Fruit fly (Drosophila melanogaster): ENCODE results near the gene Dhps.

Gene Dhps

dm6 chr3L:8187397-8187811 lies 10.6 kb upstream of the Dhps start:
- TF ChIP-seq h (GFP tag; optimal IDR thresholded peaks at IDR 0.05) = no peak
- TF ChIP-seq Dfd (GFP tag; optimal IDR thresholded peaks at IDR 0.05) = no peak
- no peak for TF ChIP-seq CrebA (GFP tag; optimal IDR thresholded peaks at IDR 0.05; ENCODE audit: borderline replicate concordance)
- TF ChIP-seq CG32264 (GFP tag; optimal IDR thresholded peaks at IDR 0.05) = no peak
- TF ChIP-seq dsf (GFP tag; optimal IDR thresholded peaks at IDR 0.05; ENCODE audit: borderline replicate concordance) = no peak
- TF ChIP-seq Mio (GFP tag; optimal IDR thresholded peaks at IDR 0.05) = no peak
- TF ChIP-seq foxo (GFP tag; optimal IDR thresholded peaks at IDR 0.05) = no peak
- no peak for TF ChIP-seq tai (GFP tag; optimal IDR thresholded peaks at IDR 0.05)
- no peak for TF ChIP-seq HLH106 (tag; optimal IDR thresholded peaks at IDR 0.05)
- no peak for TF ChIP-seq sv (GFP tag; optimal IDR thresholded peaks at IDR 0.05)
- no peak for TF ChIP-seq lola (GFP tag; optimal IDR thresholded peaks at IDR 0.05)
- TF ChIP-seq jim (GFP tag; optimal IDR thresholded peaks at IDR 0.05) = no peak
- no peak for TF ChIP-seq Sp1 (GFP tag; optimal IDR thresholded peaks at IDR 0.05)
- TF ChIP-seq usp (GFP tag; optimal IDR thresholded peaks at IDR 0.05) = no peak
- no peak for TF ChIP-seq woc (GFP tag; optimal IDR thresholded peaks at IDR 0.05)
- TF ChIP-seq br (GFP tag; optimal IDR thresholded peaks at IDR 0.05) = no peak
- TF ChIP-seq sage (GFP tag; optimal IDR thresholded peaks at IDR 0.05) = no peak
- no peak for TF ChIP-seq N (GFP tag; optimal IDR thresholded peaks at IDR 0.05)
- TF ChIP-seq rgr (GFP tag; optimal IDR thresholded peaks at IDR 0.05) = no peak
- TF ChIP-seq Hr78 (GFP tag; optimal IDR thresholded peaks at IDR 0.05) = no peak

DNA sequence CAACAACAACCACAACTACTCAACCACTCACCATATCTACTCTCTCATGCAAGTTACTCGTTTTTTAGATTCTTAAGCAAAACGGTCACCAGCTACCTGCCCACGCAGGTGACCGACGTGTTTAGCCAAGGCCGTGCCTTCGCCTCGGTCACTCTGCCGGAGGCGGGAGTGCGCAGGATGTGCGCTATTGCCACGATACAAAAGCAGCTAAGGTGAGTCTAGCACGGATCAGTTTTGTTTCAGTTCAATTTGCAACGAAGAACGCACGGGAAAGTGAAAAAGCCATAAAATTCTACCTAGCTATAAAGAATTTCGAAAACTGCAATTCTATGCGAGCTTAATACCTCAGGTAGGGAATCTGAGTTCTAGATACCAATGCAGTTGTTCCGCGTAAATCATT lies 8.8 kb upstream of the Dhps start:
- TF ChIP-seq CrebA (GFP tag; optimal IDR thresholded peaks at IDR 0.05; ENCODE audit: borderline replicate concordance) = no peak
- no peak for TF ChIP-seq fru (GFP tag; optimal IDR thresholded peaks at IDR 0.05)
- TF ChIP-seq Dif (GFP tag; optimal IDR thresholded peaks at IDR 0.05; ENCODE audit: partially characterized antibody) = no peak
- TF ChIP-seq woc (GFP tag; optimal IDR thresholded peaks at IDR 0.05) = no peak
- no peak for TF ChIP-seq HLH106 (tag; optimal IDR thresholded peaks at IDR 0.05)
- TF ChIP-seq Dfd (GFP tag; optimal IDR thresholded peaks at IDR 0.05) = no peak
- no peak for TF ChIP-seq Vsx2 (GFP tag; optimal IDR thresholded peaks at IDR 0.05; ENCODE audit: partially characterized antibody)
- TF ChIP-seq CG32264 (GFP tag; optimal IDR thresholded peaks at IDR 0.05) = no peak
- TF ChIP-seq Mio (GFP tag; optimal IDR thresholded peaks at IDR 0.05) = no peak
- TF ChIP-seq Hnf4 (GFP tag; optimal IDR thresholded peaks at IDR 0.05) = no peak
- TF ChIP-seq Sp1 (GFP tag; optimal IDR thresholded peaks at IDR 0.05) = no peak

- no peak for TF ChIP-seq Dif (GFP tag; optimal IDR thresholded peaks at IDR 0.05; ENCODE audit: partially characterized antibody)
- TF ChIP-seq sv (GFP tag; optimal IDR thresholded peaks at IDR 0.05) = no peak
- no peak for TF ChIP-seq woc (GFP tag; optimal IDR thresholded peaks at IDR 0.05)
- peak; percentile 35 for TF ChIP-seq rgr (GFP tag; optimal IDR thresholded peaks at IDR 0.05)
- TF ChIP-seq Hr83 (GFP tag; optimal IDR thresholded peaks at IDR 0.05; ENCODE audit: poor library complexity, severe bottlenecking) = no peak
- no peak for TF ChIP-seq OdsH (GFP tag; optimal IDR thresholded peaks at IDR 0.05)
- no peak for TF ChIP-seq jim (GFP tag; optimal IDR thresholded peaks at IDR 0.05)
These were observed 6.9 kb upstream of the Dhps start, which contains the start of gene MED24 for dm6 chr3L:8191042-8191613. TSS of gene MED24 (plus strand) at chr3L:8191270.

- TF ChIP-seq Hr78 (GFP tag; optimal IDR thresholded peaks at IDR 0.05) (no peak), dsf (GFP tag; optimal IDR thresholded peaks at IDR 0.05; ENCODE audit: borderline replicate concordance) (no peak)
These were observed 5.0 kb upstream of the Dhps start, which contains the start of gene CG7387 for dm6 chr3L:8193016-8193415. TSS of gene CG7387 (minus strand) at chr3L:8193116.

- TF ChIP-seq Sp1 (GFP tag; optimal IDR thresholded peaks at IDR 0.05) (no peak), Mio (GFP tag; optimal IDR thresholded peaks at IDR 0.05) (no peak), OdsH (GFP tag; optimal IDR thresholded peaks at IDR 0.05) (no peak), h (GFP tag; optimal IDR thresholded peaks at IDR 0.05) (no peak), rgr (GFP tag; optimal IDR thresholded peaks at IDR 0.05) (no peak), HLH106 (tag; optimal IDR thresholded peaks at IDR 0.05) (no peak), Hr83 (GFP tag; optimal IDR thresholded peaks at IDR 0.05; ENCODE audit: poor library complexity, severe bottlenecking) (no peak), Dfd (GFP tag; optimal IDR thresholded peaks at IDR 0.05) (no peak), Hr78 (GFP tag; optimal IDR thresholded peaks at IDR 0.05) (no peak), fru (GFP tag; optimal IDR thresholded peaks at IDR 0.05) (no peak), ey (GFP tag; optimal IDR thresholded peaks at IDR 0.05) (no peak), sage (GFP tag; optimal IDR thresholded peaks at IDR 0.05) (no peak), jim (GFP tag; optimal IDR thresholded peaks at IDR 0.05) (no peak), pan (optimal IDR thresholded peaks at IDR 0.05) (no peak)
These were observed 4.4 kb downstream of the Dhps start, which contains the start of the genes CG7366 and CG13679 for dm6 chr3L:8202317-8202842. TSS of gene CG7366 (minus strand) at chr3L:8202417. TSS of gene CG13679 (plus strand) at chr3L:8202792.

Measured in whole organism, wandering third instar larva.